Worm (Caenorhabditis elegans) whole organism, L4/young adult: Measurements from ENCODE around the gene hlh-11.

Experiments used
- W03F9.2 ChIP-seq: fragments of 150-350 bp; optimal IDR thresholded peaks from 2 replicates; lab custom pipeline; 2014; ENCODE audit warnings: missing biosample characterization, missing genetic modification characterization
- dao-5 ChIP-seq: sonication (generic microtip); optimal IDR thresholded peaks from 2 replicates; lab custom pipeline; 2016; ENCODE audit warnings: missing genotype, missing genetic modification characterization, moderate library complexity, missing compliant biosample characterization
- him-1 ChIP-seq: sonication (generic microtip); optimal IDR thresholded peaks from 2 replicates; lab custom pipeline; 2016; ENCODE audit warnings: missing genotype, missing genetic modification reagents, missing genetic modification characterization, missing compliant biosample characterization

DNA sequence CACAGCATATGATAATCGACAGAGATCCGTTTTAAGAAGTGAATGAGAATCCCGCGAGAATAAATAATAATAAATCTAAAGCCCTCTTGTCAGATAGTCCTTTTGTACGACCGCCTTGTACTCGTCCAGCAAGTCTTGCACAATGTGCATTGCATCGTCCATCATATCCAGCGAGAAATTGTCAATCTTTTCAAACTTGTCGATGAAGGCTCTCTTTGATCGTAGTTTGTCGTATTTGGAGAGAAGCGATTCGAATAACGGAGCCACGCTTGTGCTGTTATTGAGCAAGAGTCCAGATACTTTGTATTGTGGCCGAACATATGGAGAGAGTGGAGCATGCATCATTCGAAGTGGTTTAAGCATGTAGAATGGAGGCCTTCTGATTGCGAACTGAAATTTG lies 7.1 kb downstream of the hlh-11 start:
- TF ChIP-seq him-1 (tag; lab: Kevin White, UChicago) (no peak), W03F9.2 (tag; lab: Kevin White, UChicago) (no peak), dao-5 (tag; lab: Kevin White, UChicago) (no peak)
